Worm (Caenorhabditis elegans): ENCODE measurements around the gene tsn-1.

Gene tsn-1

DNA sequence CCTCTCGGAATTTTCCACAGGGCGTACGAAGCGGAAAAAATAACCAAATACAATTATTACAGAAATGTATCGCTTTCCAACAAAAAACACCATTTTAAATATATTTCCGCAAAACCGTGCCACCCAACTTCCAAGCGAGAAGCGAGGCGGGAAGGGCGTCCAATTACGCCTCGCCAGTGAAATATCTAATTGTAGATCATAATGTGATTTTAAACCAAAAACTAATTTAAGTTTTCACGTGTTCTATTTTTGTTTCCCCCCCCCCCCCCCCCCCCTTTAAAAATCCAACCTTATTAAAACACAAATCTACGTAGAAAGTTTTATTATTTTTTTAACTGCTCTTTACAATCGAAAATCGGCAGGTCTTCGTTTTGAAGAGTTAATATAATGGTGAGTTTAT lies 17.1 kb upstream of the tsn-1 start, which contains the start of gene F10G7.12:
TSS of gene F10G7.12 (plus strand) at position 301 of the 400 bp plus-strand sequence.
- no peak for TF ChIP-seq nhr-237 (tag; optimal IDR thresholded peaks at IDR 0.05)
- TF ChIP-seq fos-1 (tag; optimal IDR thresholded peaks at IDR 0.05): no peak
- TF ChIP-seq skn-1 (tag; optimal IDR thresholded peaks at IDR 0.05): no peak
- TF ChIP-seq nhr-21 (tag; optimal IDR thresholded peaks at IDR 0.05): no peak
- no peak for TF ChIP-seq nhr-12 (tag; optimal IDR thresholded peaks at IDR 0.05)
- no peak for TF ChIP-seq dmd-4 (tag; optimal IDR thresholded peaks at IDR 0.05)

ce11 chrII:4693129-4693528 lies 13.5 kb upstream of the tsn-1 start, which contains the start of gene F10G7.5:
F10G7.5 (plus strand) TSS chrII:4693414.
- TF ChIP-seq fos-1 (tag; optimal IDR thresholded peaks at IDR 0.05): peak; percentile 49
- TF ChIP-seq nhr-21 (tag; optimal IDR thresholded peaks at IDR 0.05): no peak
- no peak for TF ChIP-seq gmeb-1 (tag; optimal IDR thresholded peaks at IDR 0.05)
- TF ChIP-seq lsy-2 (tag; optimal IDR thresholded peaks at IDR 0.05): peak in 1 of 2 experiments; percentile 60
- TF ChIP-seq elt-1 (tag; optimal IDR thresholded peaks at IDR 0.05): no peak
- TF ChIP-seq skn-1 (tag; optimal IDR thresholded peaks at IDR 0.05): no peak
- peak in 1 of 2 experiments; percentile 8 for TF ChIP-seq mdl-1 (tag; optimal IDR thresholded peaks at IDR 0.05)
- no peak for TF ChIP-seq alr-1 (tag; optimal IDR thresholded peaks at IDR 0.05)
- TF ChIP-seq mbf-1 (tag; optimal IDR thresholded peaks at IDR 0.05): no peak
- no peak for TF ChIP-seq nhr-23 (tag; optimal IDR thresholded peaks at IDR 0.05)
- TF ChIP-seq F13H6.1 (tag; optimal IDR thresholded peaks at IDR 0.05): peak; percentile 11
- no peak for TF ChIP-seq dmd-4 (tag; optimal IDR thresholded peaks at IDR 0.05)
- TF ChIP-seq egl-27 (tag; optimal IDR thresholded peaks at IDR 0.05): no peak
- no peak for TF ChIP-seq unc-55 (GFP tag; optimal IDR thresholded peaks at IDR 0.05)
- no peak for TF ChIP-seq nhr-6 (tag; optimal IDR thresholded peaks at IDR 0.05)
- TF ChIP-seq nhr-129 (tag; optimal IDR thresholded peaks at IDR 0.05): no peak
- no peak for TF ChIP-seq nhr-77 (tag; optimal IDR thresholded peaks at IDR 0.05)
- no peak for TF ChIP-seq snpc-4 (tag; optimal IDR thresholded peaks at IDR 0.05)
- no peak for TF ChIP-seq nhr-10 (tag; optimal IDR thresholded peaks at IDR 0.05)
- peak; percentile 42 for TF ChIP-seq C34F6.9 (tag; optimal IDR thresholded peaks at IDR 0.05)
- TF ChIP-seq lin-39 (tag; optimal IDR thresholded peaks at IDR 0.05): no peak
- no peak for TF ChIP-seq ceh-82 (tag; optimal IDR thresholded peaks at IDR 0.05)
- TF ChIP-seq ama-1 (optimal IDR thresholded peaks at IDR 0.05): no peak
- TF ChIP-seq blmp-1 (tag; optimal IDR thresholded peaks at IDR 0.05; ENCODE audit: insufficient read depth): no peak
- no peak for TF ChIP-seq lin-11 (tag; optimal IDR thresholded peaks at IDR 0.05)
- TF ChIP-seq ztf-4 (tag; optimal IDR thresholded peaks at IDR 0.05): no peak
- no peak for TF ChIP-seq mab-5 (tag; optimal IDR thresholded peaks at IDR 0.05)
- no peak for TF ChIP-seq nhr-237 (tag; optimal IDR thresholded peaks at IDR 0.05)
- no peak for TF ChIP-seq Y55F3AM.14 (GFP tag; optimal IDR thresholded peaks at IDR 0.05)
- no peak for TF ChIP-seq ztf-11 (tag; optimal IDR thresholded peaks at IDR 0.05)
- no peak for TF ChIP-seq unc-39 (tag; optimal IDR thresholded peaks at IDR 0.05)
- TF ChIP-seq lin-13 (GFP tag; optimal IDR thresholded peaks at IDR 0.05): no peak
- no peak for TF ChIP-seq unc-62 (GFP tag; optimal IDR thresholded peaks at IDR 0.05)
- peak; percentile 27 for TF ChIP-seq sma-9 (GFP tag; optimal IDR thresholded peaks at IDR 0.05)
- TF ChIP-seq sma-9 (tag; optimal IDR thresholded peaks at IDR 0.05): no peak
- TF ChIP-seq R02D3.7 (tag; optimal IDR thresholded peaks at IDR 0.05): no peak
- TF ChIP-seq elt-3 (tag; optimal IDR thresholded peaks at IDR 0.05): no peak
- TF ChIP-seq nhr-25 (tag; optimal IDR thresholded peaks at IDR 0.05): no peak
- no peak for TF ChIP-seq sma-3 (GFP tag; optimal IDR thresholded peaks at IDR 0.05)
- TF ChIP-seq crh-2 (tag; optimal IDR thresholded peaks at IDR 0.05): peak; percentile 17
- no peak for TF ChIP-seq ZK546.5 (tag; optimal IDR thresholded peaks at IDR 0.05)
- TF ChIP-seq peb-1 (tag; optimal IDR thresholded peaks at IDR 0.05): no peak

ce11 chrII:4696055-4696454 lies 10.6 kb upstream of the tsn-1 start:
- TF ChIP-seq dmd-4 (tag; optimal IDR thresholded peaks at IDR 0.05) (no peak), crh-2 (tag; optimal IDR thresholded peaks at IDR 0.05) (peak; percentile 1)

Data from whole organism, L2 larva.